Worm (Caenorhabditis elegans): ENCODE data around the gene swt-3.

swt-3 gene

DNA sequence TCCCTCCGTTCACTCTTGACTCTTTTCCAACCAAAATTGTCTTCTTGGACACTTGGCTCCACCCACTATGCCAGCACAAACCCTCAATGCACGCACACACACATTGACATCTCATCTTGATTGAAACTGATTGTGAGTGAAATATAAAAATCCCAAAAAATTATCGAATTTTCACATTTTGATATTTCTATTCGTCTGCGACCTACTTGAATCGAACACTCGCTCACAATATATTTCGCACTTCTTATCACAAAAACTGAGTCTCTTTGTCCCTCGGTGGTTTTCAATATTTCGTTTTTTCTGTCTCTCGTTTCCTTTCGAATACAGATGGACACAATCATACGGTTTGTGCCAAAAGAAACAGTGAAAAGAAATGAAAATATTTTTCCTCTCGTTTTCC lies 39.6 kb upstream of the swt-3 start:
- TF ChIP-seq nhr-28 (tag; optimal IDR thresholded peaks at IDR 0.05) (peak; percentile 61), mxl-3 (GFP tag; optimal IDR thresholded peaks at IDR 0.05) (peak; percentile 17), dmd-9 (GFP tag; IDR thresholded peaks at IDR 0.05) (no peak), ceh-82 (tag; optimal IDR thresholded peaks at IDR 0.05) (no peak), hmg-1.1 (GFP tag; IDR thresholded peaks at IDR 0.05) (0 out of 2 replicates have a peak, but pooled peaks have one; percentile 22), dmd-8 (GFP tag; IDR thresholded peaks at IDR 0.05) (no peak), vab-7 (GFP tag; IDR thresholded peaks at IDR 0.05) (no peak), aha-1 (tag) (peak; percentile 51), hlh-11 (tag; optimal IDR thresholded peaks at IDR 0.05) (peak; percentile 69), dpl-1 (GFP tag; optimal IDR thresholded peaks at IDR 0.05) (no peak), nhr-11 (tag; optimal IDR thresholded peaks at IDR 0.05) (no peak), pqm-1 (tag; optimal IDR thresholded peaks at IDR 0.05) (peak; percentile 34), aly-2 (tag; optimal IDR thresholded peaks at IDR 0.05) (no peak), dve-1 (tag; optimal IDR thresholded peaks at IDR 0.05; ENCODE audit: insufficient read depth) (peak; percentile 61), zfp-3 (GFP tag; conservative IDR thresholded peaks at IDR 0.05) (no peak), lir-3 (tag; optimal IDR thresholded peaks at IDR 0.05) (no peak), F49E8.2 (tag; optimal IDR thresholded peaks at IDR 0.05; ENCODE audit: borderline replicate concordance) (no peak), mdl-1 (tag; optimal IDR thresholded peaks at IDR 0.05) (no peak), lim-7 (GFP tag; IDR thresholded peaks at IDR 0.05) (no peak), unc-39 (tag; optimal IDR thresholded peaks at IDR 0.05) (no peak), unc-62 (GFP tag; optimal IDR thresholded peaks at IDR 0.05 in 1 of 2) (peak in 1 of 2 experiments; percentile 76), unc-62 (tag; optimal IDR thresholded peaks at IDR 0.05) (no peak), dmd-6 (GFP tag; IDR thresholded peaks at IDR 0.05) (peak; percentile 67), daf-16 (GFP tag; optimal IDR thresholded peaks at IDR 0.05) (no peak), daf-16 (tag; optimal IDR thresholded peaks at IDR 0.05) (peak; percentile 73), fkh-10 (GFP tag; optimal IDR thresholded peaks at IDR 0.05) (no peak)

DNA sequence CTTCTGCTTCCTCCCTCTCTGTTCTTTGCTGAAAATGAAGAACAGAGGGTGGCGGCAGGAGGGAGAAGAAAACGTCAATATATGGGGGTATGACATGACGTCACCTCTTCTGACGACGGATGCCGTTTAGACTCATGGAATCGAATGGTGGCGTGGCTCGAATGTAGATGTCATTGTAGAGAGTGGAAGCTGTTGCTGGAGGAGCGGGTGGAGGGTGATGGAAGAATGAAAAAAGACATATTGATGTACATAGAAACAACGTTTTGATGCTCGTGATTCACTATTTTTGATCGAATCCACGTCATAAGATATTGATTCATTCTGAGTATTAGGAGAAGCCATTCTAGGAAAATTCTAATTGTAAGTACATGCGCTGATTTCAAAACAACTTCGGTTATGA lies 38.6 kb upstream of the swt-3 start:
- peak; percentile 42 for TF ChIP-seq dmd-6 (GFP tag; IDR thresholded peaks at IDR 0.05)
- TF ChIP-seq rbr-2 (tag; optimal IDR thresholded peaks at IDR 0.05), result peak; percentile 49
- TF ChIP-seq mxl-3 (GFP tag; optimal IDR thresholded peaks at IDR 0.05), result no peak
- no peak for TF ChIP-seq dmd-8 (GFP tag; IDR thresholded peaks at IDR 0.05)
- peak; percentile 7 for TF ChIP-seq hlh-11 (tag; optimal IDR thresholded peaks at IDR 0.05)
- no peak for TF ChIP-seq nhr-6 (tag; optimal IDR thresholded peaks at IDR 0.05)
- peak; percentile 92 for TF ChIP-seq aha-1 (tag)
- peak; percentile 43 for TF ChIP-seq set-16 (GFP tag; IDR thresholded peaks at IDR 0.05)
- peak; percentile 62; the same call in 1 of the 2 replicates for TF ChIP-seq egl-43 (GFP tag; IDR thresholded peaks at IDR 0.05)
- TF ChIP-seq F37D6.2 (tag; optimal IDR thresholded peaks at IDR 0.05), result peak; percentile 10
- peak; percentile 47; the same call in 1 of the 2 replicates for TF ChIP-seq ctbp-1 (GFP tag; IDR thresholded peaks at IDR 0.05)
- no peak for TF ChIP-seq duxl-1 (tag; optimal IDR thresholded peaks at IDR 0.05; ENCODE audit: poor library complexity)
- 0 out of 2 replicates have a peak, but pooled peaks have one; percentile 19 for TF ChIP-seq vab-7 (GFP tag; IDR thresholded peaks at IDR 0.05)
- peak; percentile 29 for TF ChIP-seq hlh-30 (tag; optimal IDR thresholded peaks at IDR 0.05; ENCODE audit: insufficient read depth)
- TF ChIP-seq nhr-11 (tag; optimal IDR thresholded peaks at IDR 0.05), result peak; percentile 7
- TF ChIP-seq lsy-2 (tag; optimal IDR thresholded peaks at IDR 0.05), result peak in 1 of 2 experiments; percentile 7
- TF ChIP-seq F49E8.2 (tag; optimal IDR thresholded peaks at IDR 0.05; ENCODE audit: borderline replicate concordance), result no peak
- TF ChIP-seq unc-62 (GFP tag; optimal IDR thresholded peaks at IDR 0.05 in 1 of 2), result peak in 1 of 2 experiments; percentile 95
- TF ChIP-seq unc-62 (tag; optimal IDR thresholded peaks at IDR 0.05), result no peak
- 0 out of 2 replicates have a peak, but pooled peaks have one; percentile 24 for TF ChIP-seq Y105C5A.15 (GFP tag; IDR thresholded peaks at IDR 0.05)

- TF ChIP-seq lin-38 (GFP tag; IDR thresholded peaks at IDR 0.05) (no peak), aly-2 (tag; optimal IDR thresholded peaks at IDR 0.05) (no peak), set-16 (GFP tag; IDR thresholded peaks at IDR 0.05) (peak; percentile 87), zip-11 (GFP tag; IDR thresholded peaks at IDR 0.05) (no peak), ceh-44 (GFP tag; IDR thresholded peaks at IDR 0.05) (no peak), ceh-82 (tag; optimal IDR thresholded peaks at IDR 0.05) (no peak), vab-7 (GFP tag; IDR thresholded peaks at IDR 0.05) (no peak), lsy-2 (tag; optimal IDR thresholded peaks at IDR 0.05) (no peak), nhr-76 (tag; optimal IDR thresholded peaks at IDR 0.05) (no peak), attf-4 (tag; optimal IDR thresholded peaks at IDR 0.05) (no peak), hmg-1.1 (GFP tag; IDR thresholded peaks at IDR 0.05) (0 out of 2 replicates have a peak, but pooled peaks have one; percentile 21), mxl-3 (GFP tag; optimal IDR thresholded peaks at IDR 0.05) (peak; percentile 55), fkh-10 (GFP tag; optimal IDR thresholded peaks at IDR 0.05) (no peak), zag-1 (tag; optimal IDR thresholded peaks at IDR 0.05) (no peak), zfp-3 (GFP tag; conservative IDR thresholded peaks at IDR 0.05) (no peak), pha-4 (GFP tag; IDR thresholded peaks at IDR 0.05) (no peak), pha-4 (tag; optimal IDR thresholded peaks at IDR 0.05) (no peak), nhr-77 (tag; optimal IDR thresholded peaks at IDR 0.05) (no peak), lin-13 (GFP tag; optimal IDR thresholded peaks at IDR 0.05) (no peak), fos-1 (tag; optimal IDR thresholded peaks at IDR 0.05) (no peak), lir-3 (tag; optimal IDR thresholded peaks at IDR 0.05) (no peak), snpc-4 (tag; optimal IDR thresholded peaks at IDR 0.05) (no peak), egl-43 (GFP tag; IDR thresholded peaks at IDR 0.05) (peak; percentile 68; the same call in 1 of the 2 replicates), aha-1 (tag) (peak; percentile 97)
Observed at ce11 chrIV:10817030-10817429, 36.5 kb upstream of the swt-3 start.

Measured in whole organism, L4 larva.